Fruit fly (Drosophila melanogaster) whole organism, embryonic: ENCODE results near the gene Unc50.

Experiments used
- Bgb ChIP-seq: fragments of 200-800 bp; sonication (Bioruptor generic); IDR thresholded peaks from 2 replicates; pipeline ENCODE4 v1.3.6; 2022; ENCODE audit warnings: missing biosample characterization, missing genetic modification characterization; ENCODE audit not compliant: partially characterized antibody
- CG10274 ChIP-seq: fragments of 200-800 bp; sonication (Bioruptor generic); optimal IDR thresholded peaks from 3 replicates; lab custom pipeline; 2017; ENCODE audit warnings: missing biosample characterization, mild to moderate bottlenecking, missing genetic modification characterization
- CG12236 ChIP-seq: fragments of 200-800 bp; sonication (Bioruptor generic); optimal IDR thresholded peaks from 2 replicates; lab custom pipeline; 2016; ENCODE audit warnings: missing biosample characterization, missing genetic modification characterization
- CG12659 ChIP-seq: fragments of 200-800 bp; sonication (Bioruptor generic); optimal IDR thresholded peaks from 3 replicates; lab custom pipeline; 2017; ENCODE audit warnings: mild to moderate bottlenecking, missing biosample characterization, missing genetic modification reagents, missing genetic modification characterization
- CG13296 ChIP-seq: fragments of 200-800 bp; sonication (Bioruptor generic); optimal IDR thresholded peaks from 3 replicates; lab custom pipeline; 2018; ENCODE audit warnings: missing biosample characterization, mild to moderate bottlenecking, missing genetic modification characterization
- CG13894 ChIP-seq: fragments of 200-800 bp; sonication (Bioruptor generic); optimal IDR thresholded peaks from 3 replicates; lab custom pipeline; 2018; ENCODE audit warnings: missing biosample characterization, mild to moderate bottlenecking, missing genetic modification characterization, moderate library complexity
- CG14014 ChIP-seq: fragments of 200-800 bp; sonication (Bioruptor generic); IDR thresholded peaks from 2 replicates; pipeline ENCODE4 v1.3.6; 2022; ENCODE audit warnings: missing biosample characterization, missing genetic modification characterization
- CG14710 ChIP-seq: fragments of 200-800 bp; sonication (Bioruptor generic); optimal IDR thresholded peaks from 3 replicates; lab custom pipeline; 2019; ENCODE audit warnings: missing biosample characterization, mild to moderate bottlenecking, missing genetic modification characterization, moderate library complexity
- CG15269 ChIP-seq: fragments of 200-800 bp; sonication (Bioruptor generic); optimal IDR thresholded peaks from 2 replicates; lab custom pipeline; 2018; ENCODE audit warnings: missing biosample characterization, mild to moderate bottlenecking, missing genetic modification characterization, moderate library complexity
- CG17568 ChIP-seq: fragments of 200-800 bp; sonication (Bioruptor generic); optimal IDR thresholded peaks from 2 replicates; lab custom pipeline; 2018; ENCODE audit warnings: missing biosample characterization, mild to moderate bottlenecking, missing genetic modification characterization, moderate library complexity
- CG17829 ChIP-seq: fragments of 200-800 bp; optimal IDR thresholded peaks from 2 replicates; lab custom pipeline; 2019; ENCODE audit warnings: missing biosample characterization, mild to moderate bottlenecking, missing genetic modification characterization, moderate library complexity
- CG17912 ChIP-seq: fragments of 200-800 bp; sonication (Bioruptor generic); optimal IDR thresholded peaks from 2 replicates; lab custom pipeline; 2018; ENCODE audit warnings: missing biosample characterization, mild to moderate bottlenecking, missing genetic modification characterization
- CG18262 ChIP-seq: fragments of 200-800 bp; optimal IDR thresholded peaks from 3 replicates; lab custom pipeline; 2019; ENCODE audit warnings: missing biosample characterization, mild to moderate bottlenecking, missing genetic modification characterization, moderate library complexity
- CG2202 ChIP-seq: fragments of 200-800 bp; sonication (Bioruptor generic); optimal IDR thresholded peaks from 2 replicates; lab custom pipeline; 2018; ENCODE audit warnings: missing biosample characterization, mild to moderate bottlenecking, missing genetic modification characterization
- CG31441 ChIP-seq: fragments of 200-800 bp; sonication (Bioruptor generic); IDR thresholded peaks from 2 replicates; pipeline ENCODE4 v1.3.6; 2022; ENCODE audit warnings: missing biosample characterization, missing genetic modification characterization
- CG4360 ChIP-seq: fragments of 200-800 bp; sonication (Bioruptor generic); IDR thresholded peaks from 2 replicates; pipeline ENCODE4 v1.3.6; 2022; ENCODE audit warnings: missing biosample characterization, missing genetic modification characterization
- CG6813 ChIP-seq: fragments of 200-800 bp; sonication (Bioruptor generic); optimal IDR thresholded peaks from 2 replicates; lab custom pipeline; 2017; ENCODE audit warnings: missing biosample characterization, missing genetic modification characterization, mild to moderate bottlenecking, moderate library complexity, missing genetic modification reagents
- CG7839 ChIP-seq: fragments of 200-800 bp; sonication (Bioruptor generic); optimal IDR thresholded peaks from 3 replicates; lab custom pipeline; 2018; ENCODE audit warnings: missing biosample characterization, mild to moderate bottlenecking, missing genetic modification characterization, moderate library complexity
- CG9727 ChIP-seq: fragments of 200-800 bp; sonication (Bioruptor generic); optimal IDR thresholded peaks from 3 replicates; lab custom pipeline; 2017; ENCODE audit warnings: missing biosample characterization, mild to moderate bottlenecking, missing genetic modification characterization
- Dbx ChIP-seq: fragments of 200-800 bp; sonication (Bioruptor generic); IDR thresholded peaks from 3 replicates; pipeline ENCODE4 v1.3.6; 2022; ENCODE audit warnings: missing biosample characterization, missing genetic modification characterization
- Fer1 ChIP-seq: fragments of 200-800 bp; sonication (Bioruptor generic); optimal IDR thresholded peaks from 2 replicates; lab custom pipeline; 2017; ENCODE audit warnings: missing biosample characterization, mild to moderate bottlenecking, missing genetic modification characterization
- Gug ChIP-seq: fragments of 200-800 bp; sonication (Bioruptor generic); IDR thresholded peaks from 4 replicates; pipeline ENCODE4 v1.3.6; 2022; ENCODE audit warnings: missing biosample characterization, missing genetic modification characterization
- Hand ChIP-seq: fragments of 200-800 bp; sonication (Bioruptor generic); optimal IDR thresholded peaks from 2 replicates; lab custom pipeline; 2017; ENCODE audit warnings: mild to moderate bottlenecking, missing biosample characterization, missing genetic modification reagents, missing genetic modification characterization
- Kr ChIP-seq: fragments of 200-800 bp; sonication (Bioruptor generic); optimal IDR thresholded peaks from 2 replicates; lab custom pipeline; 2017; ENCODE audit warnings: missing biosample characterization, mild to moderate bottlenecking, missing genetic modification characterization
- Lpt ChIP-seq: fragments of >200 bp; optimal IDR thresholded peaks from 2 replicates; lab custom pipeline; 2018; ENCODE audit warnings: missing biosample characterization, missing genetic modification characterization
- NK7.1 ChIP-seq: fragments of 200-800 bp; sonication (Bioruptor generic); optimal IDR thresholded peaks from 3 replicates; lab custom pipeline; 2016; ENCODE audit warnings: missing biosample characterization, missing genetic modification characterization
- Oli ChIP-seq: fragments of 200-800 bp; sonication (Bioruptor generic); optimal IDR thresholded peaks from 2 replicates; lab custom pipeline; 2018; ENCODE audit warnings: missing biosample characterization, mild to moderate bottlenecking, missing genetic modification characterization, moderate library complexity
- Pdp1 ChIP-seq, 2 experiments: fragments of 200-800 bp; sonication (Bioruptor generic); optimal IDR thresholded peaks; 3 replicates each; lab custom pipeline; 2016; ENCODE audit warnings: missing biosample characterization in 2 of 2, missing genetic modification characterization in 2 of 2, mild to moderate bottlenecking in 1 of 2, moderate library complexity in 1 of 2
- Sox100B ChIP-seq: fragments of 200-800 bp; sonication (Bioruptor generic); optimal IDR thresholded peaks from 3 replicates; lab custom pipeline; 2018; ENCODE audit warnings: missing biosample characterization, mild to moderate bottlenecking, missing genetic modification characterization
- Spps ChIP-seq: fragments of 200-800 bp; sonication (Bioruptor generic); optimal IDR thresholded peaks from 2 replicates; lab custom pipeline; 2018; ENCODE audit warnings: missing biosample characterization, mild to moderate bottlenecking, missing genetic modification characterization
- ato ChIP-seq: fragments of 200-800 bp; sonication (Bioruptor generic); IDR thresholded peaks from 2 replicates; pipeline ENCODE4 v1.3.6; 2022; ENCODE audit warnings: missing biosample characterization, missing genetic modification characterization; ENCODE audit not compliant: partially characterized antibody
- btn ChIP-seq: fragments of 200-800 bp; sonication (Bioruptor generic); optimal IDR thresholded peaks from 2 replicates; lab custom pipeline; 2016; ENCODE audit warnings: missing biosample characterization, missing genetic modification characterization
- en ChIP-seq: fragments of 200-800 bp; sonication (Bioruptor generic); optimal IDR thresholded peaks from 2 replicates; lab custom pipeline; 2016; ENCODE audit warnings: missing biosample characterization, missing genetic modification characterization
- fd3F ChIP-seq: fragments of 200-800 bp; sonication (Bioruptor generic); optimal IDR thresholded peaks from 2 replicates; lab custom pipeline; 2018; ENCODE audit warnings: missing biosample characterization, mild to moderate bottlenecking, missing genetic modification characterization, moderate library complexity
- gem ChIP-seq: fragments of 200-800 bp; sonication (Bioruptor generic); optimal IDR thresholded peaks from 2 replicates; lab custom pipeline; 2019; ENCODE audit warnings: missing biosample characterization, mild to moderate bottlenecking, missing genetic modification characterization, moderate library complexity
- gsb-n ChIP-seq: fragments of 200-800 bp; sonication (Bioruptor generic); optimal IDR thresholded peaks from 3 replicates; lab custom pipeline; 2018; ENCODE audit warnings: missing biosample characterization, mild to moderate bottlenecking, missing genetic modification characterization
- hbn ChIP-seq: fragments of 200-800 bp; sonication (Bioruptor generic); IDR thresholded peaks from 2 replicates; pipeline ENCODE4 v1.3.6; 2022; ENCODE audit warnings: missing biosample characterization, missing genetic modification characterization; ENCODE audit not compliant: partially characterized antibody
- lola ChIP-seq, 3 experiments: fragments of >200 bp in 2 of 3; fragments of 200-800 bp in 1 of 3; sonication (Bioruptor generic) in 1 of 3; optimal IDR thresholded peaks; 2 replicates each; lab custom pipeline; 2017 to 2019; ENCODE audit warnings: missing biosample characterization in 3 of 3, missing genetic modification characterization in 3 of 3, mild to moderate bottlenecking in 1 of 3, moderate library complexity in 1 of 3
- mam ChIP-seq: fragments of 200-800 bp; sonication (Bioruptor generic); optimal IDR thresholded peaks from 3 replicates; lab custom pipeline; 2016; ENCODE audit warnings: missing biosample characterization, missing genetic modification characterization
- mirr ChIP-seq: fragments of 200-800 bp; sonication (Bioruptor generic); optimal IDR thresholded peaks from 3 replicates; lab custom pipeline; 2018; ENCODE audit warnings: missing biosample characterization, mild to moderate bottlenecking, missing genetic modification characterization
- mld ChIP-seq: fragments of 200-800 bp; sonication (Bioruptor generic); IDR thresholded peaks from 3 replicates; pipeline ENCODE4 v1.3.6; 2022; ENCODE audit warnings: missing biosample characterization, missing genetic modification characterization; ENCODE audit not compliant: partially characterized antibody
- pfk ChIP-seq: fragments of 200-800 bp; sonication (Bioruptor generic); optimal IDR thresholded peaks from 2 replicates; lab custom pipeline; 2018; ENCODE audit warnings: missing biosample characterization, mild to moderate bottlenecking, missing genetic modification characterization, moderate library complexity
- pita ChIP-seq: fragments of 200-800 bp; sonication (Bioruptor generic); optimal IDR thresholded peaks from 2 replicates; lab custom pipeline; 2017; ENCODE audit warnings: missing biosample characterization, mild to moderate bottlenecking, missing genetic modification characterization
- pros ChIP-seq: fragments of 200-800 bp; sonication (Bioruptor generic); optimal IDR thresholded peaks from 3 replicates; lab custom pipeline; 2019; ENCODE audit warnings: missing biosample characterization, mild to moderate bottlenecking, missing genetic modification characterization, moderate library complexity
- sna ChIP-seq: fragments of 200-800 bp; sonication (Bioruptor generic); IDR thresholded peaks from 2 replicates; pipeline ENCODE4 v1.3.6; 2022; ENCODE audit warnings: missing biosample characterization, missing genetic modification characterization; ENCODE audit not compliant: partially characterized antibody
- z ChIP-seq: fragments of 200-800 bp; sonication (Bioruptor generic); IDR thresholded peaks from 3 replicates; pipeline ENCODE4 v1.3.6; 2022; ENCODE audit warnings: missing biosample characterization, missing genetic modification characterization

The Unc50 gene

DNA sequence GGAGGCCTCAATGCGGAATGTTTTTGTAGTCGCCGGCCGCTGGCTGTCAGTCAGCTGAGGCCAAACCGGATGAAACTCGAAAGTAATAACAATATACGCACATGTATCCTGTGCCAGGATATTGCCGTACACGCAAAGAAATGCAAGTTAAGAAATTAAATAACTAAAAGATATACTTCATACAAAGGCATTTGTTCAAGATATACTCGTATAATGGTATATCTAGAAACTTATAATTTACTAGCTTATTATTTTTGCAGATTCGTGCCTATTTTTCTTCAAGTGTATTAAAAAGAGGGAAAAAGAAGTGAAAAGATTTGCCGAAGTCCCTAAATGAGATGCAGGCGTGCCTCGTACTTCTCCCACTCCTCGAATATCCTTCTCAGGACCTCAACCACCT is 6.9 kb upstream of the Unc50 start (continued):
- TF ChIP-seq en (no peak), CG2202 (tag; lab: Kevin White, UChicago) (no peak), Oli (no peak), hbn (GFP tag; lab: Robert Waterston, UW) (no peak), Sox100B (GFP tag; lab: Kevin White, UChicago) (no peak), lola (GFP tag; optimal IDR thresholded peaks at IDR 0.05; lab: Kevin White, UChicago) (peak in 1 of 3 experiments; percentile 56), CG7839 (tag; lab: Kevin White, UChicago) (no peak), CG17829 (tag; lab: Kevin White, UChicago) (peak; percentile 25), Spps (tag; lab: Kevin White, UChicago) (no peak), btn (no peak), CG10274 (GFP tag; lab: Kevin White, UChicago) (no peak), pfk (GFP tag; lab: Kevin White, UChicago) (no peak), Lpt (GFP tag; lab: Kevin White, UChicago) (no peak), CG9727 (GFP tag; lab: Kevin White, UChicago) (peak; percentile 62)
- TF ChIP-seq, all 482 proteins: peak for 29

DNA sequence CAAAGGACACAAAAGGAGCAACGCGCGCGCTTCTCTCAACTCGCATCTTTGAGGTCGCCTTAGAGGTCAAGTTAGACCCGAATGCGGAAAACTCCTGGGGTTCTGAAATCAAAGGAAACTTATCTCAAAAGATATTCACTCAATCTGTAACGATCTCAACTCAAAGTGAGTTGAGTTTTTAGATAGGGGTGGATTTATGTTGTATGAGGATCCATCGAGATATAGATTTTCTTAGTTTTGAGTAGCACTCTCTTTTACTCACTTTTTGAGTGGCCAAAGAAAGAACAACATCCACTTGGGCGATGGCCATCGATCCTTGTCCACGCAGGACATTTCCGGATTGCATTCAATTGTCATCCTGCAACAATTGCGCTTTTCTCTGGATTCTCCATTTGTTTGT is 4.2 kb upstream of the Unc50 start:
- TF ChIP-seq pros (GFP tag; lab: Kevin White, UChicago) (peak; percentile 73), z (peak; percentile 96), fd3F (GFP tag; lab: Kevin White, UChicago) (no peak)

DNA sequence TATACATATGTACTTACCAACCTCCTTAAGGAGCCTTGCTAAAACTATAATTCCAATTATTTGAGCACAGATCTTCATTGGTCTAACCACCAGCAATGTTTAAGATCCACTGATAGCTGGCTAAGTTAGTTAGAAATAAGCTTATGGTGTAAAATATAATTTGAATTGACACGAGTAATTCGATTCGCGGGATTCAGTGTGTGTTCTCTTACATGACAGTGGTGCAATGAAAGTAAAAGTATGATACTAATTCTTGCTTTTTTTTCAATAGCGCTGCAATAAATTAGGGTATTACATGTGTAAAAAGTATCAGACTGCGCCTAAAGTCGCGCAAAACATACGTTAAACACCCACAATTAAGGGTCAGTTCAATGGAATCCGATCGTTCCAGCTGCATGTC is 3.5 kb upstream of the Unc50 start, which contains the start of gene CG33325:
TSS of gene CG33325 (minus strand) at position 101 of the 400 bp plus-strand sequence.
- TF ChIP-seq mam (GFP tag; lab: Kevin White, UChicago), result no peak
- TF ChIP-seq mirr (GFP tag; lab: Kevin White, UChicago), result no peak
- no peak for TF ChIP-seq sna (GFP tag; lab: Robert Waterston, UW)
- no peak for TF ChIP-seq gem (tag; lab: Kevin White, UChicago)
- TF ChIP-seq Hand (GFP tag; lab: Kevin White, UChicago), result no peak
- no peak for TF ChIP-seq NK7.1
- no peak for TF ChIP-seq CG31441 (GFP tag; lab: Robert Waterston, UW)
- TF ChIP-seq CG17912, result no peak
- no peak for TF ChIP-seq CG14710 (tag; lab: Kevin White, UChicago)
- TF ChIP-seq Fer1 (GFP tag; lab: Kevin White, UChicago), result no peak
- no peak for TF ChIP-seq pita (GFP tag; lab: Kevin White, UChicago)
- no peak for TF ChIP-seq CG12236 (GFP tag; lab: Kevin White, UChicago)
- no peak for TF ChIP-seq CG6813 (GFP tag; lab: Kevin White, UChicago)
- no peak for TF ChIP-seq CG4360 (GFP tag; lab: Robert Waterston, UW)
- TF ChIP-seq Gug (GFP tag; lab: Robert Waterston, UW), result no peak
- TF ChIP-seq Pdp1 (GFP tag; optimal IDR thresholded peaks at IDR 0.05; lab: Kevin White, UChicago), result no peak

DNA sequence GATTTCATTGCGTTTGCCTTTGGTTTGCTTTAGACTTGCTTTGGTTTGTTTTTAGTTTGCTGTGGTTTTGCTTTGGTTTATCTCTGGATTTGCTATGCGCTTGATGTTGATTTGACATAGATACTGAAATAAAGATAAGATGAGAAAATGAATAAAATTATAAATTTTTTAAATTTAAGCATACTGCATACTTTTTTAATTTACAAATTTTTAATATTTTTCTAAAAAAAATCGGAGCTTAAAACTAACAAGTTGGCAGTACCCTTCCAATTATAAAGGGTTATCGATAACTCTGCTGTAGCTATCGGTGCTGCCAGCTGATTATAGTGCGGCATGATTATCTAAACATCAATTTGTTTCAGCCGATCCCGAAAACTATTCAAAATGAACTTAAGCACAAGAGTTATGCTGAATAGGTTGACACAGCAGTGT is 2.6 kb downstream of the Unc50 start, which contains the start of gene mRpL19:
TSS of gene mRpL19 (plus strand) at position 307 of the 432 bp plus-strand sequence.
- TF ChIP-seq CG12659 (GFP tag; lab: Kevin White, UChicago) (peak; percentile 62), gsb-n (tag; lab: Kevin White, UChicago) (peak; percentile 73), CG13296 (GFP tag; lab: Kevin White, UChicago) (peak; percentile 69), Bgb (GFP tag; lab: Robert Waterston, UW) (peak; percentile 72), CG18262 (peak; percentile 63), CG14014 (GFP tag; lab: Robert Waterston, UW) (peak; percentile 13; the same call in 1 of the 2 replicates), Dbx (GFP tag; lab: Robert Waterston, UW) (no peak), CG13894 (peak; percentile 43), ato (peak; percentile 53; the same call in 1 of the 2 replicates), Kr (peak; percentile 45), CG17568 (peak; percentile 49), mld (GFP tag; lab: Robert Waterston, UW) (0 out of 3 replicates have a peak, but pooled peaks have one; percentile 30), CG15269 (peak; percentile 62)
